Worm (Caenorhabditis elegans) whole organism, L4 larva: ENCODE measurements around the gene spcs-2.

Experiments
- F26F4.8 ChIP-seq: fragments of 200-800 bp; sonication (Bioruptor generic); conservative IDR thresholded peaks from 2 replicates; pipeline ENCODE4 v1.3.6; 2022; ENCODE audit warnings: missing genetic modification characterization, missing compliant biosample characterization
- F44E2.7 ChIP-seq: fragments of 200-800 bp; sonication (Bioruptor generic); IDR thresholded peaks from 2 replicates; pipeline ENCODE4 v2.1.2; 2022; ENCODE audit warnings: missing genetic modification characterization, missing compliant biosample characterization
- R02D3.7 ChIP-seq: fragments of 150-350 bp; sonication (generic microtip); optimal IDR thresholded peaks from 3 replicates; lab custom pipeline; 2014; ENCODE audit warnings: missing biosample characterization, missing genetic modification characterization
- T20F7.1 ChIP-seq: fragments of 200-800 bp; sonication (Bioruptor generic); optimal IDR thresholded peaks from 2 replicates; lab custom pipeline; 2018; ENCODE audit warnings: mild to moderate bottlenecking, missing genetic modification characterization, missing compliant biosample characterization
- Y105C5A.15 ChIP-seq: fragments of 200-800 bp; sonication (Bioruptor generic); IDR thresholded peaks from 2 replicates; pipeline ENCODE4 v1.3.6; 2022; ENCODE audit warnings: missing genetic modification characterization, missing compliant biosample characterization
- ZK337.2 ChIP-seq: fragments of 200-800 bp; sonication (Bioruptor generic); IDR thresholded peaks from 2 replicates; pipeline ENCODE4 v1.3.6; 2022; ENCODE audit warnings: missing genetic modification reagents, missing genetic modification characterization, missing compliant biosample characterization
- ZK546.5 ChIP-seq, 2 experiments: sonication (generic microtip); optimal IDR thresholded peaks; 2 replicates each; lab custom pipeline; 2017; ENCODE audit warnings: missing biosample characterization in 2 of 2, missing genetic modification characterization in 2 of 2
- aly-2 ChIP-seq: sonication (generic microtip); optimal IDR thresholded peaks from 2 replicates; lab custom pipeline; 2018; ENCODE audit warnings: missing biosample characterization, missing genetic modification characterization
- ceh-20 ChIP-seq: fragments of 200-800 bp; sonication (Bioruptor generic); IDR thresholded peaks from 2 replicates; pipeline ENCODE4 v1.3.6; 2022; ENCODE audit warnings: missing genetic modification reagents, missing genetic modification characterization, missing compliant biosample characterization
- ceh-62 ChIP-seq: sonication (generic microtip); optimal IDR thresholded peaks from 2 replicates; lab custom pipeline; 2017; ENCODE audit warnings: missing biosample characterization, missing genetic modification characterization
- cey-2 ChIP-seq: sonication (generic microtip); optimal IDR thresholded peaks from 3 replicates; lab custom pipeline; 2017; ENCODE audit warnings: missing genetic modification characterization, mild to moderate bottlenecking, missing compliant biosample characterization, antibody characterized with exemption, borderline replicate concordance; ENCODE audit not compliant: insufficient read depth
- daf-12 ChIP-seq: fragments of 150-350 bp; optimal IDR thresholded peaks from 2 replicates; lab custom pipeline; 2014; ENCODE audit warnings: missing biosample characterization, missing genetic modification reagents, missing genetic modification characterization
- daf-16 ChIP-seq, 3 experiments: sonication (generic microtip); optimal IDR thresholded peaks; 2 replicates each; lab custom pipeline; 2016 to 2017; ENCODE audit warnings: missing genetic modification characterization in 3 of 3, missing genetic modification reagents in 3 of 3, mild to moderate bottlenecking in 2 of 3, missing compliant biosample characterization in 2 of 3, missing biosample characterization in 1 of 3, moderate library complexity in 1 of 3
- daf-19 ChIP-seq: fragments of 200-800 bp; sonication (Bioruptor generic); conservative IDR thresholded peaks from 2 replicates; pipeline ENCODE4 v1.3.6; 2022; ENCODE audit warnings: missing genetic modification characterization, missing compliant biosample characterization
- duxl-1 ChIP-seq: sonication (generic microtip); optimal IDR thresholded peaks from 2 replicates; lab custom pipeline; 2016; ENCODE audit warnings: mild to moderate bottlenecking, missing genetic modification characterization, moderate library complexity, missing compliant biosample characterization; ENCODE audit not compliant: poor library complexity
- egl-27 ChIP-seq: sonication (generic microtip); optimal IDR thresholded peaks from 3 replicates; lab custom pipeline; 2017; ENCODE audit warnings: missing biosample characterization, missing genetic modification reagents, missing genetic modification characterization
- fkh-10 ChIP-seq: fragments of 150-350 bp; optimal IDR thresholded peaks from 2 replicates; lab custom pipeline; 2014; ENCODE audit warnings: missing biosample characterization, missing genetic modification reagents, missing genetic modification characterization
- fos-1 ChIP-seq: fragments of 150-350 bp; optimal IDR thresholded peaks from 2 replicates; lab custom pipeline; 2014; ENCODE audit warnings: missing biosample characterization, missing genetic modification characterization
- hlh-30 ChIP-seq: sonication (generic microtip); optimal IDR thresholded peaks from 2 replicates; lab custom pipeline; 2017; ENCODE audit warnings: antibody characterized with exemption, mild to moderate bottlenecking, missing genetic modification characterization, missing compliant biosample characterization; ENCODE audit not compliant: insufficient read depth
- lim-7 ChIP-seq: fragments of 200-800 bp; sonication (Bioruptor generic); IDR thresholded peaks from 2 replicates; pipeline ENCODE4 v1.3.6; 2022; ENCODE audit warnings: missing genetic modification characterization, missing compliant biosample characterization
- lin-38 ChIP-seq: fragments of 200-800 bp; sonication (Bioruptor generic); IDR thresholded peaks from 2 replicates; pipeline ENCODE4 v1.3.6; 2022; ENCODE audit warnings: missing genetic modification reagents, missing genetic modification characterization, missing compliant biosample characterization
- lsy-2 ChIP-seq, 2 experiments: fragments of 150-350 bp in 1 of 2; sonication (generic microtip) in 1 of 2; optimal IDR thresholded peaks; 2 replicates each; lab custom pipeline; 2014 to 2017; ENCODE audit warnings: missing biosample characterization in 2 of 2, missing genetic modification characterization in 2 of 2
- mes-2 ChIP-seq: sonication (generic microtip); optimal IDR thresholded peaks from 2 replicates; lab custom pipeline; 2016; ENCODE audit warnings: missing genotype, mild to moderate bottlenecking, missing genetic modification characterization, missing compliant biosample characterization; ENCODE audit not compliant: poor library complexity, severe bottlenecking
- nhr-102 ChIP-seq: sonication (generic microtip); optimal IDR thresholded peaks from 2 replicates; lab custom pipeline; 2016; ENCODE audit warnings: mild to moderate bottlenecking, missing genetic modification characterization, moderate library complexity, missing compliant biosample characterization
- nhr-25 ChIP-seq: sonication (generic microtip); optimal IDR thresholded peaks from 2 replicates; lab custom pipeline; 2017; ENCODE audit warnings: missing genetic modification characterization, mild to moderate bottlenecking, missing compliant biosample characterization, antibody characterized with exemption, moderate library complexity, borderline replicate concordance; ENCODE audit not compliant: insufficient read depth
- nhr-48 ChIP-seq: sonication (generic microtip); optimal IDR thresholded peaks from 2 replicates; lab custom pipeline; 2016; ENCODE audit warnings: mild to moderate bottlenecking, missing genetic modification characterization, missing compliant biosample characterization
- nhr-77 ChIP-seq: fragments of 150-350 bp; optimal IDR thresholded peaks from 2 replicates; lab custom pipeline; 2014; ENCODE audit warnings: missing biosample characterization, missing genetic modification characterization
- pha-4 ChIP-seq, 2 experiments: fragments of 150-350 bp in 1 of 2; fragments of 200-800 bp in 1 of 2; sonication (Bioruptor generic) in 1 of 2; IDR thresholded peaks in 1 of 2; optimal IDR thresholded peaks in 1 of 2; 2 replicates each; pipeline versions ENCODE4 v1.3.6 to Lab custom; 2014 to 2022; ENCODE audit warnings: missing genetic modification characterization in 2 of 2, missing genetic modification reagents in 2 of 2, missing biosample characterization in 1 of 2, missing compliant biosample characterization in 1 of 2
- saeg-2 ChIP-seq: fragments of 200-800 bp; sonication (Bioruptor generic); IDR thresholded peaks from 2 replicates; pipeline ENCODE4 v1.3.6; 2022; ENCODE audit warnings: missing genetic modification reagents, missing genetic modification characterization, missing compliant biosample characterization
- set-16 ChIP-seq: fragments of 200-800 bp; sonication (Bioruptor generic); IDR thresholded peaks from 2 replicates; pipeline ENCODE4 v1.3.6; 2022; ENCODE audit warnings: missing genetic modification reagents, missing genetic modification characterization, missing compliant biosample characterization
- snpc-1.2 ChIP-seq: fragments of 200-800 bp; sonication (Bioruptor generic); IDR thresholded peaks from 2 replicates; pipeline ENCODE4 v1.3.6; 2022; ENCODE audit warnings: missing genetic modification reagents, missing genetic modification characterization, missing compliant biosample characterization
- snpc-4 ChIP-seq: fragments of 150-350 bp; optimal IDR thresholded peaks from 2 replicates; lab custom pipeline; 2014; ENCODE audit warnings: missing biosample characterization, missing genetic modification characterization
- spr-3 ChIP-seq: fragments of 200-800 bp; sonication (Bioruptor generic); optimal IDR thresholded peaks from 2 replicates; lab custom pipeline; 2018; ENCODE audit warnings: mild to moderate bottlenecking, missing genetic modification characterization, missing compliant biosample characterization
- unc-62 ChIP-seq, 3 experiments: fragments of 150-350 bp in 1 of 3; sonication (generic microtip); optimal IDR thresholded peaks in 2 of 3; peaks in 1 of 3; 1 replicate in 1 of 3; 2 replicates in 2 of 3; lab custom pipeline; 2014 to 2017; ENCODE audit warnings: missing biosample characterization in 3 of 3, missing genetic modification characterization in 3 of 3, missing genetic modification reagents in 3 of 3, missing genotype in 1 of 3
- zfp-3 ChIP-seq: fragments of 200-800 bp; sonication (Bioruptor generic); conservative IDR thresholded peaks from 2 replicates; pipeline ENCODE4 v1.3.6; 2022; ENCODE audit warnings: missing genetic modification reagents, missing genetic modification characterization, missing compliant biosample characterization

spcs-2 gene

DNA sequence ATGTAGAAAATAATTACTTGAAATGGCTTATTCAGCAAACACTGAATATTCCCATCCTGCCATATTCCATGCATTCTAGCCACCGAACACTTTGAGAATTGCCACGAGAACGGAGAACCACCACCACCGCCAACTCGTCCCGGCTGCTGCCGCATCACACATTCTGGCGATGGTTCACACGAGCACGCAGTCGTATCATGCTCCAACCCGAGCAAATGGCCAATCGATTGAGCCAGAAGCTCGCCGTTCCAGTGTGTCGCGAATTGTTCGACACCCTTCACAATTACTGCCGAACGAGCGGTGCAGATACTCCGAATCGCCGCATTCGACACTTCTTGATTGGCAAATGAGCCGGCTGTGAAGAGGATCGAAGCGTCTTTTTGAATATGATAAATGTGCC is 10.3 kb downstream of the spcs-2 start:
- no peak for TF ChIP-seq ZK546.5 (tag; optimal IDR thresholded peaks at IDR 0.05; lab: Kevin White, UChicago)
- TF ChIP-seq set-16 (GFP tag; lab: Robert Waterston, UW): peak; percentile 19; the same call in 1 of the 2 replicates

DNA sequence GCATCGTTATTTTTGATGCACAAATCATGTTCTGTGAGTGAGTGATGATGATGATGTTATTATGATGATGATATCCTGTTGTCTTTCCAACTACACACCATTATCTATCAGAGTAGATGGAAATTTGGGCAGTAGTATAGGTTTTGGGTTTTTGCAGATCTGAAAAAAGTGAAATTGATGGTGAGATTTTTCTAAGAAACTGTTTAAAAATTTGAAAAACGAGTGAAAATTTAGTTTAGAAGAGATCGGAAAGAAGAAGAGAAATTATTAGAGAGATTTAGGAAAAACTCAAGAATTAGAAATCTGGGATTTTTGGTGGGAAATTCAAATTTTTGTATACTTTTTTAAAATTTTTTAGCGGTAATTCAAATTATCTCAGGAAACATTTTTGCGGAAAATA is 16.7 kb downstream of the spcs-2 start, which contains the start of the genes Y37D8A.29 and unc-71:
TSS of gene Y37D8A.29 (minus strand) at position 101 of the 400 bp plus-strand sequence.
TSS of gene unc-71 (minus strand) at position 159 of the 400 bp plus-strand sequence.
- TF ChIP-seq unc-62 (GFP tag; optimal IDR thresholded peaks at IDR 0.05 in 1 of 2; lab: Kevin White, UChicago) (peak in 1 of 2 experiments; percentile 20), unc-62 (tag; optimal IDR thresholded peaks at IDR 0.05; lab: Kevin White, UChicago) (no peak), set-16 (GFP tag; lab: Robert Waterston, UW) (no peak), daf-19 (no peak)

DNA sequence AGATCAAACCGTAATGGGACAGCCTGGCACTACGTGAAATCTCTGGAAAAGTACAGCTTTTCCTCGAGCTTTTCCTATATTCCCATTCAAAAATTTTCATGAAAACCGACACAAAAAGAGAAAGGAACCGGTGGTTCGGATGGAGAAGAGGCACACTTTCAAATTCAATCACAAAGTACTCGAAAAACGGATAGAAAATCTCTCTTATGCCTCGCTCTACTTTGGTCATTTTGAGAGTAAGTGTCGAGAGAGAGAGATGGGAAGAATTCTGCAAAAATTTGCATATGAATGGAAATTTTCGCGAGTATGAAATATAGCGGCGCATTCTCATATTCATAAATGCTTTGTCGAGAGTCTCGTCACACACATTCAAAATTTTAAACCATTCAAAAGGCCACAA is 17.9 kb downstream of the spcs-2 start:
- TF ChIP-seq fkh-10 (GFP tag; lab: Kevin White, UChicago): peak; percentile 46
- no peak for TF ChIP-seq lsy-2 (tag; optimal IDR thresholded peaks at IDR 0.05; lab: Kevin White, UChicago)

DNA sequence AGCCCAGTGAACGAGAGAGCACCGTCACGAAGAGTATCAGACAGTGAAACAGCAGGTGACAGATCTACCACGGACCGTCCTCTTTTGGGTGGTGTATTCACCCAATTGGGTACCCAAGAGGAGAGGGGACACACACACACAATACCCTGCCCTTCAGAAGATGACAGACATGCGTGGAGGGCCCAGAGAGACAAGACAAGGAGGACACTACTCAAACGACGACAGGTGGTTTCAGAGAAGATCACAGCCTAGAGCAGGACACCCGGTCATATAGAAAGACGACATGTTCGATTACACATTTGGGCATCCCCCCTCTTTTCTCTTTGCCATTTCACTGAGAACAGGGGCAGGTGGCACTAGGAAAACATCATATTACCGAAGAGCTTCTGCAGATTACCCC is 19.4 kb downstream of the spcs-2 start:
- TF ChIP-seq fkh-10 (GFP tag; lab: Kevin White, UChicago): no peak
- no peak for TF ChIP-seq snpc-4 (tag; lab: Kevin White, UChicago)
- TF ChIP-seq pha-4 (GFP tag; IDR thresholded peaks at IDR 0.05; lab: Robert Waterston, UW): no peak
- TF ChIP-seq pha-4 (tag; optimal IDR thresholded peaks at IDR 0.05; lab: Kevin White, UChicago): no peak
- TF ChIP-seq unc-62 (GFP tag; optimal IDR thresholded peaks at IDR 0.05 in 1 of 2; lab: Kevin White, UChicago): peak in 1 of 2 experiments; percentile 50
- no peak for TF ChIP-seq unc-62 (tag; optimal IDR thresholded peaks at IDR 0.05; lab: Kevin White, UChicago)
- TF ChIP-seq, all 104 proteins: peak for 1

DNA sequence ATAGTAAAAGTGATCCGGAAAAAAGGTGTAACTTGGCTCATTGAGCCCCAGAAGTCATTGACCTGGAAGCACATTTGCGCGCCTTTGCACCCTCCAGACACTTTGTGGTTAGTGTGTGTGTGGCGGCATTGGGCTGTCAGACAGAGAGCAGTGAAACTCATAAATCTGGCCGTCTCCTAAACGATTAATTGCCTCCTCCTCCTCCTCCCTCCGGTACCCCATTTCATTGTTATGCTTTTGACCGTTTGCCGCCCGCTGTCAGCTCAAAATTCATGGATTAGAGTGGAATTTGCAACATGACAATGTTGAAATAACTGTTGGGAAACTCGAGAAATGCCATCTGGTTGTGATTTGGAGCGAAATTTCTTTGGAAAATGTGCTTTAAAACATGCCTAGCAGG is 29.2 kb downstream of the spcs-2 start:
- peak in 1 of 2 experiments; percentile 69 for TF ChIP-seq unc-62 (GFP tag; optimal IDR thresholded peaks at IDR 0.05 in 1 of 2; lab: Kevin White, UChicago)
- TF ChIP-seq unc-62 (tag; optimal IDR thresholded peaks at IDR 0.05; lab: Kevin White, UChicago): no peak
- no peak for TF ChIP-seq nhr-25

DNA sequence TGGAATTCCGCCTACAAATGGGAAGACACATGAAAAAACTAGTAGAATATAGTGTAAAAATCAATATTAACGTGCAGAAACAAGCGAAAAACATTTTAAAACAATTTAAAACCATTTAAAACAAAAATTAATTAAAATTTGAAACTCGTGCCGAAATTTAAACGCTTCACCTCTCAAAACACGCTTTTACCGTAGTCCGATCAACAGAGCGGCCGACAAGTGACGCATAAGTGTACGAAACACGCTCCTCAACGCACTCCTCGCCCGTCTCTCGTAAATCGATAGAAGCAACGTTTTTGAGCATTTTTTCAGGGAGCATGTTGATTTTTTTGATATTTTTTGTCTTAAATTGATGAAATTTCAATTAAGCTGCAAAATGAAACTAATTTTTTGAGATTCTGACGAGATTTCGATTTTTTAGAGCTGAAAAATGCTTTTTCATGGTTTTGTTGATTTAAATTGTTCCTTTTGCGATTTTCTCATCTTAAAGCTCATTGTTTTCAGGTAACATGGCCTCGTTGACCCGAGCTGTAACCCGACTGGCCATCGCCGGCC is 30.2 kb downstream of the spcs-2 start, which contains the start of gene cox-5A:
TSS of gene cox-5A (plus strand) at position 505 of the 555 bp plus-strand sequence.
- TF ChIP-seq mes-2 (peak; percentile 98), set-16 (GFP tag; lab: Robert Waterston, UW) (peak; percentile 63), ceh-62 (tag; lab: Kevin White, UChicago) (peak; percentile 26), daf-12 (tag; lab: Kevin White, UChicago) (no peak), daf-16 (GFP tag; optimal IDR thresholded peaks at IDR 0.05; lab: Kevin White, UChicago) (peak; percentile 86 to 94), daf-16 (tag; optimal IDR thresholded peaks at IDR 0.05; lab: Kevin White, UChicago) (peak; percentile 81), F26F4.8 (no peak), ZK337.2 (GFP tag; lab: Robert Waterston, UW) (peak; percentile 77), ceh-20 (peak; percentile 99), nhr-48 (tag; lab: Kevin White, UChicago) (peak; percentile 95), egl-27 (no peak), snpc-4 (tag; lab: Kevin White, UChicago) (peak; percentile 67), F44E2.7 (GFP tag; lab: Robert Waterston, UW) (peak; percentile 92; the same call in 1 of the 2 replicates), unc-62 (GFP tag; optimal IDR thresholded peaks at IDR 0.05 in 1 of 2; lab: Kevin White, UChicago) (peak in 1 of 2 experiments; percentile 100), unc-62 (tag; optimal IDR thresholded peaks at IDR 0.05; lab: Kevin White, UChicago) (no peak), zfp-3 (GFP tag; lab: Robert Waterston, UW) (peak; percentile 99), lin-38 (GFP tag; lab: Robert Waterston, UW) (peak; percentile 96), aly-2 (tag; lab: Kevin White, UChicago) (no peak), nhr-77 (tag; lab: Kevin White, UChicago) (peak; percentile 98), spr-3 (GFP tag; lab: Kevin White, UChicago) (peak; percentile 99), cey-2 (tag; lab: Kevin White, UChicago) (peak; percentile 83), hlh-30 (tag; lab: Kevin White, UChicago) (peak; percentile 98), R02D3.7 (tag; lab: Kevin White, UChicago) (peak; percentile 43), Y105C5A.15 (GFP tag; lab: Robert Waterston, UW) (peak; percentile 95), T20F7.1 (GFP tag; lab: Kevin White, UChicago) (no peak), nhr-102 (tag; lab: Kevin White, UChicago) (peak; percentile 98), fos-1 (tag; lab: Kevin White, UChicago) (peak; percentile 97), duxl-1 (tag; lab: Kevin White, UChicago) (peak; percentile 97), saeg-2 (GFP tag; lab: Robert Waterston, UW) (peak; percentile 97), snpc-1.2 (GFP tag; lab: Robert Waterston, UW) (peak; percentile 88), lim-7 (GFP tag; lab: Robert Waterston, UW) (peak; percentile 65)
